Worm (Caenorhabditis elegans): Measurements from ENCODE around the gene str-187.

ce11 chrIV:17262385-17262784, 3.0 kb upstream of the str-187 start, which contains the start of gene ZK550.6:
- no peak for TF ChIP-seq flt-1 (GFP tag; IDR thresholded peaks at IDR 0.05)
- TF ChIP-seq pes-1 (GFP tag; IDR thresholded peaks at IDR 0.05): no peak
- TF ChIP-seq B0310.2 (tag; optimal IDR thresholded peaks at IDR 0.05): no peak
- no peak for TF ChIP-seq ama-1 (optimal IDR thresholded peaks at IDR 0.05)
- TF ChIP-seq hnd-1 (tag; optimal IDR thresholded peaks at IDR 0.05): no peak
- TF ChIP-seq ceh-36 (tag; optimal IDR thresholded peaks at IDR 0.05): no peak
- TF ChIP-seq tbx-11 (GFP tag; IDR thresholded peaks at IDR 0.05): no peak
- TF ChIP-seq ceh-13 (GFP tag; optimal IDR thresholded peaks at IDR 0.05): no peak
